Fruit fly (Drosophila melanogaster) whole organism, embryonic: Measurements from ENCODE around the gene CG14195.

Experiments
- Atf3 ChIP-seq: fragments of 200-800 bp; sonication (Bioruptor generic); optimal IDR thresholded peaks from 3 replicates; lab custom pipeline; 2016; ENCODE audit warnings: missing biosample characterization, missing genetic modification characterization
- CG11560 ChIP-seq: fragments of 200-800 bp; sonication (Bioruptor generic); IDR thresholded peaks from 3 replicates; pipeline ENCODE4 v1.3.6; 2022; ENCODE audit warnings: missing biosample characterization, missing genetic modification characterization
- CG12104 ChIP-seq: fragments of 200-800 bp; sonication (Bioruptor generic); optimal IDR thresholded peaks from 3 replicates; lab custom pipeline; 2016; ENCODE audit warnings: missing biosample characterization, missing genetic modification characterization
- CG12391 ChIP-seq: fragments of 200-800 bp; sonication (Bioruptor generic); optimal IDR thresholded peaks from 3 replicates; lab custom pipeline; 2018; ENCODE audit warnings: missing biosample characterization, mild to moderate bottlenecking, missing genetic modification characterization, moderate library complexity
- CG15479 ChIP-seq: fragments of 200-800 bp; sonication (Bioruptor generic); optimal IDR thresholded peaks from 3 replicates; lab custom pipeline; 2019; ENCODE audit warnings: missing biosample characterization, mild to moderate bottlenecking, missing genetic modification characterization, moderate library complexity
- CG17361 ChIP-seq: fragments of 200-800 bp; sonication (Bioruptor generic); IDR thresholded peaks from 3 replicates; pipeline ENCODE4 v1.3.6; 2022; ENCODE audit warnings: missing biosample characterization, missing genetic modification characterization
- CG17612 ChIP-seq: fragments of 200-800 bp; sonication (Bioruptor generic); IDR thresholded peaks from 2 replicates; pipeline ENCODE4 v1.3.6; 2022; ENCODE audit warnings: missing biosample characterization, missing genetic modification characterization
- CG2129 ChIP-seq: fragments of 200-800 bp; sonication (Bioruptor generic); IDR thresholded peaks from 2 replicates; pipeline ENCODE4 v1.3.6; 2022; ENCODE audit warnings: missing biosample characterization, missing genetic modification characterization; ENCODE audit not compliant: partially characterized antibody
- CG2199 ChIP-seq: fragments of 200-800 bp; sonication (Bioruptor generic); IDR thresholded peaks from 3 replicates; pipeline ENCODE4 v1.3.6; 2022; ENCODE audit warnings: missing biosample characterization, missing genetic modification characterization
- CG2712 ChIP-seq: fragments of 200-800 bp; optimal IDR thresholded peaks from 3 replicates; lab custom pipeline; 2019; ENCODE audit warnings: missing biosample characterization, mild to moderate bottlenecking, missing genetic modification characterization, moderate library complexity
- CG6791 ChIP-seq: fragments of 200-800 bp; sonication (Bioruptor generic); IDR thresholded peaks from 3 replicates; pipeline ENCODE4 v1.3.6; 2022; ENCODE audit warnings: missing biosample characterization, missing genetic modification characterization; ENCODE audit not compliant: partially characterized antibody
- CG8359 ChIP-seq: fragments of 200-800 bp; sonication (Bioruptor generic); optimal IDR thresholded peaks from 2 replicates; lab custom pipeline; 2017; ENCODE audit warnings: missing biosample characterization, mild to moderate bottlenecking, missing genetic modification characterization, borderline replicate concordance
- CG9932 ChIP-seq: fragments of 200-800 bp; sonication (Bioruptor generic); IDR thresholded peaks from 2 replicates; pipeline ENCODE4 v1.3.6; 2022; ENCODE audit warnings: missing biosample characterization, missing genetic modification characterization
- D19A ChIP-seq: fragments of 200-800 bp; optimal IDR thresholded peaks from 3 replicates; lab custom pipeline; 2019; ENCODE audit warnings: missing biosample characterization, mild to moderate bottlenecking, missing genetic modification characterization, moderate library complexity
- Doc2 ChIP-seq: fragments of 200-800 bp; sonication (Bioruptor generic); IDR thresholded peaks from 2 replicates; pipeline ENCODE4 v1.3.6; 2022; ENCODE audit warnings: missing biosample characterization, missing genetic modification characterization
- Ets97D ChIP-seq: fragments of 200-800 bp; sonication (Bioruptor generic); optimal IDR thresholded peaks from 3 replicates; lab custom pipeline; 2016; ENCODE audit warnings: missing biosample characterization, missing genetic modification characterization
- HmgD ChIP-seq: fragments of 200-800 bp; sonication (Bioruptor generic); optimal IDR thresholded peaks from 3 replicates; lab custom pipeline; 2016; ENCODE audit warnings: missing biosample characterization, missing genetic modification characterization
- Hr51 ChIP-seq, 2 experiments: fragments of 200-800 bp; sonication (Bioruptor generic); optimal IDR thresholded peaks; 2 replicates in 1 of 2; 3 replicates in 1 of 2; lab custom pipeline; 2016 to 2018; ENCODE audit warnings: missing biosample characterization in 2 of 2, missing genetic modification characterization in 2 of 2, mild to moderate bottlenecking in 1 of 2, moderate library complexity in 1 of 2
- MBD-R2 ChIP-seq: fragments of 200-800 bp; sonication (Bioruptor generic); IDR thresholded peaks from 2 replicates; pipeline ENCODE4 v1.3.6; 2022; ENCODE audit warnings: missing biosample characterization, missing genetic modification characterization
- Max ChIP-seq: fragments of 200-800 bp; sonication (Bioruptor generic); optimal IDR thresholded peaks from 2 replicates; lab custom pipeline; 2016; ENCODE audit warnings: missing biosample characterization, mild to moderate bottlenecking, missing genetic modification characterization
- Myb ChIP-seq: fragments of 200-800 bp; sonication (Bioruptor generic); optimal IDR thresholded peaks from 2 replicates; lab custom pipeline; 2016; ENCODE audit warnings: missing biosample characterization, missing genetic modification characterization
- NK7.1 ChIP-seq: fragments of 200-800 bp; sonication (Bioruptor generic); optimal IDR thresholded peaks from 3 replicates; lab custom pipeline; 2016; ENCODE audit warnings: missing biosample characterization, missing genetic modification characterization
- Optix ChIP-seq: fragments of 200-800 bp; sonication (Bioruptor generic); IDR thresholded peaks from 3 replicates; pipeline ENCODE4 v1.3.6; 2022; ENCODE audit warnings: missing biosample characterization, missing genetic modification characterization
- PHDP ChIP-seq: fragments of 200-800 bp; sonication (Bioruptor generic); optimal IDR thresholded peaks from 3 replicates; lab custom pipeline; 2018; ENCODE audit warnings: missing biosample characterization, mild to moderate bottlenecking, missing genetic modification characterization, moderate library complexity
- Usf ChIP-seq: fragments of 200-800 bp; sonication (Bioruptor generic); optimal IDR thresholded peaks from 2 replicates; lab custom pipeline; 2017; ENCODE audit warnings: missing genotype, missing biosample characterization, missing genetic modification characterization
- abd-A ChIP-seq: fragments of 200-800 bp; sonication (Bioruptor generic); optimal IDR thresholded peaks from 3 replicates; lab custom pipeline; 2019; ENCODE audit warnings: missing biosample characterization, mild to moderate bottlenecking, missing genetic modification characterization, moderate library complexity
- ase ChIP-seq: fragments of 200-800 bp; sonication (Bioruptor generic); IDR thresholded peaks from 3 replicates; pipeline ENCODE4 v1.3.6; 2022; ENCODE audit warnings: missing biosample characterization, missing genetic modification characterization
- cas ChIP-seq: fragments of 200-800 bp; sonication (Bioruptor generic); IDR thresholded peaks from 2 replicates; pipeline ENCODE4 v1.3.6; 2022; ENCODE audit warnings: missing biosample characterization, missing genetic modification characterization
- cg ChIP-seq: fragments of 200-800 bp; sonication (Bioruptor generic); optimal IDR thresholded peaks from 3 replicates; lab custom pipeline; 2019; ENCODE audit warnings: missing biosample characterization, mild to moderate bottlenecking, missing genetic modification characterization, moderate library complexity
- chinmo ChIP-seq: fragments of 200-800 bp; sonication (Bioruptor generic); IDR thresholded peaks from 4 replicates; pipeline ENCODE4 v1.3.6; 2022; ENCODE audit warnings: missing biosample characterization, missing genetic modification characterization; ENCODE audit not compliant: partially characterized antibody
- crol ChIP-seq: fragments of 200-800 bp; sonication (Bioruptor generic); IDR thresholded peaks from 2 replicates; pipeline ENCODE4 v1.3.6; 2022; ENCODE audit warnings: missing biosample characterization, missing genetic modification characterization
- dan ChIP-seq: fragments of 200-800 bp; sonication (Bioruptor generic); IDR thresholded peaks from 2 replicates; pipeline ENCODE4 v1.3.6; 2022; ENCODE audit warnings: missing biosample characterization, missing genetic modification characterization
- danr ChIP-seq: fragments of 200-800 bp; sonication (Bioruptor generic); IDR thresholded peaks from 2 replicates; pipeline ENCODE4 v1.3.6; 2022; ENCODE audit warnings: missing biosample characterization, missing genetic modification characterization
- dimm ChIP-seq: fragments of 200-800 bp; sonication (Bioruptor generic); IDR thresholded peaks from 2 replicates; pipeline ENCODE4 v1.3.6; 2022; ENCODE audit warnings: missing biosample characterization, missing genetic modification characterization
- disco-r ChIP-seq: fragments of 200-800 bp; sonication (Bioruptor generic); optimal IDR thresholded peaks from 2 replicates; lab custom pipeline; 2016; ENCODE audit warnings: missing biosample characterization, missing genetic modification characterization
- dmrt11E ChIP-seq: fragments of 200-800 bp; sonication (Bioruptor generic); optimal IDR thresholded peaks from 3 replicates; lab custom pipeline; 2018; ENCODE audit warnings: missing biosample characterization, mild to moderate bottlenecking, missing genetic modification characterization, moderate library complexity
- ems ChIP-seq: fragments of 200-800 bp; sonication (Bioruptor generic); optimal IDR thresholded peaks from 3 replicates; lab custom pipeline; 2016; ENCODE audit warnings: missing biosample characterization, missing genetic modification characterization
- grn ChIP-seq: fragments of 200-800 bp; sonication (Bioruptor generic); optimal IDR thresholded peaks from 3 replicates; lab custom pipeline; 2017; ENCODE audit warnings: missing biosample characterization, missing genetic modification characterization
- gro ChIP-seq: fragments of 200-800 bp; sonication (Bioruptor generic); optimal IDR thresholded peaks from 2 replicates; lab custom pipeline; 2016; ENCODE audit warnings: missing biosample characterization, missing genetic modification characterization
- insv ChIP-seq, 2 experiments: fragments of 200-800 bp; sonication (Bioruptor generic); optimal IDR thresholded peaks; 3 replicates each; lab custom pipeline; 2016 to 2018; ENCODE audit warnings: missing biosample characterization in 2 of 2, missing genetic modification characterization in 2 of 2
- lmd ChIP-seq: fragments of 200-800 bp; sonication (Bioruptor generic); IDR thresholded peaks from 2 replicates; pipeline ENCODE4 v1.3.6; 2022; ENCODE audit warnings: missing biosample characterization, missing genetic modification characterization
- lola ChIP-seq, 3 experiments: fragments of >200 bp in 2 of 3; fragments of 200-800 bp in 1 of 3; sonication (Bioruptor generic) in 1 of 3; optimal IDR thresholded peaks; 2 replicates each; lab custom pipeline; 2017 to 2019; ENCODE audit warnings: missing biosample characterization in 3 of 3, missing genetic modification characterization in 3 of 3, mild to moderate bottlenecking in 1 of 3, moderate library complexity in 1 of 3
- mam ChIP-seq: fragments of 200-800 bp; sonication (Bioruptor generic); optimal IDR thresholded peaks from 3 replicates; lab custom pipeline; 2016; ENCODE audit warnings: missing biosample characterization, missing genetic modification characterization
- phol ChIP-seq: fragments of 200-800 bp; sonication (Bioruptor generic); optimal IDR thresholded peaks from 3 replicates; lab custom pipeline; 2018; ENCODE audit warnings: missing biosample characterization, mild to moderate bottlenecking, missing genetic modification characterization, moderate library complexity
- pita ChIP-seq: fragments of 200-800 bp; sonication (Bioruptor generic); optimal IDR thresholded peaks from 2 replicates; lab custom pipeline; 2017; ENCODE audit warnings: missing biosample characterization, mild to moderate bottlenecking, missing genetic modification characterization
- psq ChIP-seq: fragments of 200-800 bp; sonication (Bioruptor generic); optimal IDR thresholded peaks from 2 replicates; lab custom pipeline; 2017; ENCODE audit warnings: missing biosample characterization, missing genetic modification characterization
- sr ChIP-seq: fragments of 200-800 bp; sonication (Bioruptor generic); IDR thresholded peaks from 3 replicates; pipeline ENCODE4 v1.3.6; 2022; ENCODE audit warnings: missing biosample characterization, missing genetic modification characterization
- stc ChIP-seq: fragments of 200-800 bp; sonication (Bioruptor generic); IDR thresholded peaks from 2 replicates; pipeline ENCODE4 v1.3.6; 2022; ENCODE audit warnings: missing biosample characterization, missing genetic modification characterization
- sug ChIP-seq: fragments of 200-800 bp; optimal IDR thresholded peaks from 2 replicates; lab custom pipeline; 2019; ENCODE audit warnings: missing biosample characterization, mild to moderate bottlenecking, missing genetic modification characterization, moderate library complexity
- yki ChIP-seq: fragments of >200 bp; optimal IDR thresholded peaks from 3 replicates; lab custom pipeline; 2018

CG14195 gene

DNA sequence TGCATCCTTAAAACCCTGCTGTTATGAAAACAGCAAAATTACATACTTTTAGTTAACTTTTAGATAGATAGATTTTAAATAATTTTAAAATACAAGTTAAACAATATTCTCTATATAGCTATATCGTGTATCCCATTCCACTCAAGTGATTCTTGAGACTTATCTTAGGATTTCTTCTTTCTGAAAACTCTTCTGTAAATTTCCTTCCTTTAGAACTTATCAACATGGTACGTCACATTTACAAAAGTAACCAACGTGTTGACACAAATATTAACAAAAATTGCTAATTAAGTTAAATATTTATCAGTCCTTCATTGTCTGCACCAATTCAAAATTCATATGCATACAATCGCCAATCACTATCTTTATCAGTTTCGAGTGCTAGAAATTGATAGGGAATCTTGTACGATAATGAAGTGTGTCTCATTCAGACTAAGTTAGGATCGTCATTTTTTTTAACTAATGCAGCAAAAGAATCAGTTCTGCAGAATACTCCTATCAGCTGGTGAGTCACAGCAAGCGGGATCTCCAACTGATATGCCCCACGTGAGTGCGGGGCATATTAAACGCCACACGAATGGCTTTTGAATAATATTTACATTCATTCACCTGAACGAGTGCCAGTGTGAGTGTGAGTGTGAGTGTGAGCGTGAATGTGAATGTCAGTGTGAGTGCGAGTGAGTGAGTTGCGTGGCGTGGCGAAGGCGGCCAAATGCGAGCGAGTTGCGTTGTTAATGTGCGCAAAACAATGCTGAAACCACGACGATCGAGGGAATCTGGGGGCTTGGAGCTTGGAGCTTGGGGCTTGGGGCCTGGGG lies 44.1 kb downstream of the CG14195 start (continued):
- TF ChIP-seq CG8359 (GFP tag; lab: Kevin White, UChicago) (no peak), pita (GFP tag; lab: Kevin White, UChicago) (no peak), PHDP (tag; lab: Kevin White, UChicago) (no peak), CG11560 (tag; lab: Robert Waterston, UW) (no peak), D19A (tag; lab: Kevin White, UChicago) (no peak), Doc2 (GFP tag; lab: Robert Waterston, UW) (no peak), Atf3 (GFP tag; lab: Kevin White, UChicago) (no peak), CG2129 (GFP tag; lab: Robert Waterston, UW) (no peak), CG2712 (no peak), CG9932 (GFP tag; lab: Robert Waterston, UW) (peak; percentile 45), CG15479 (GFP tag; lab: Kevin White, UChicago) (no peak), Hr51 (GFP tag; optimal IDR thresholded peaks at IDR 0.05; lab: Kevin White, UChicago) (no peak), disco-r (GFP tag; lab: Kevin White, UChicago) (no peak), dimm (GFP tag; lab: Robert Waterston, UW) (no peak), sr (GFP tag; lab: Robert Waterston, UW) (peak; percentile 87), NK7.1 (GFP tag; lab: Kevin White, UChicago) (no peak), HmgD (no peak), yki (lab: Kevin White, UChicago) (no peak), Ets97D (GFP tag; lab: Kevin White, UChicago) (no peak), CG17361 (GFP tag; lab: Robert Waterston, UW) (no peak), CG6791 (GFP tag; lab: Robert Waterston, UW) (no peak), danr (GFP tag; lab: Robert Waterston, UW) (no peak), CG2199 (GFP tag; lab: Robert Waterston, UW) (no peak), chinmo (peak; percentile 81; the same call in 3 of the 4 replicates), CG12391 (tag; lab: Kevin White, UChicago) (no peak), Max (GFP tag; lab: Kevin White, UChicago) (no peak), cg (GFP tag; lab: Kevin White, UChicago) (peak; percentile 80), Optix (GFP tag; lab: Robert Waterston, UW) (no peak), sug (tag; lab: Kevin White, UChicago) (peak; percentile 66), psq (GFP tag; lab: Kevin White, UChicago) (no peak), ase (GFP tag; lab: Robert Waterston, UW) (no peak), grn (GFP tag; lab: Kevin White, UChicago) (peak; percentile 51), crol (GFP tag; lab: Robert Waterston, UW) (peak; percentile 23; the same call in 1 of the 2 replicates), MBD-R2 (GFP tag; lab: Robert Waterston, UW) (0 out of 2 replicates have a peak, but pooled peaks have one; percentile 12), CG17612 (no peak), cas (GFP tag; lab: Robert Waterston, UW) (no peak), gro (GFP tag; lab: Kevin White, UChicago) (peak; percentile 40), dan (GFP tag; lab: Robert Waterston, UW) (no peak), Myb (GFP tag; lab: Kevin White, UChicago) (no peak), dmrt11E (tag; lab: Kevin White, UChicago) (no peak), stc (GFP tag; lab: Robert Waterston, UW) (no peak), Usf (GFP tag; lab: Kevin White, UChicago) (no peak), lola (GFP tag; optimal IDR thresholded peaks at IDR 0.05; lab: Kevin White, UChicago) (no peak), ems (GFP tag; lab: Kevin White, UChicago) (no peak), mam (no peak), insv (GFP tag; optimal IDR thresholded peaks at IDR 0.05; lab: Kevin White, UChicago) (no peak), abd-A (peak; percentile 77), lmd (GFP tag; lab: Robert Waterston, UW) (no peak; the same call in 1 of the 2 replicates), CG12104 (GFP tag; lab: Kevin White, UChicago) (no peak), phol (no peak)
